Worm (Caenorhabditis elegans): ENCODE results near the gene col-183.

DNA sequence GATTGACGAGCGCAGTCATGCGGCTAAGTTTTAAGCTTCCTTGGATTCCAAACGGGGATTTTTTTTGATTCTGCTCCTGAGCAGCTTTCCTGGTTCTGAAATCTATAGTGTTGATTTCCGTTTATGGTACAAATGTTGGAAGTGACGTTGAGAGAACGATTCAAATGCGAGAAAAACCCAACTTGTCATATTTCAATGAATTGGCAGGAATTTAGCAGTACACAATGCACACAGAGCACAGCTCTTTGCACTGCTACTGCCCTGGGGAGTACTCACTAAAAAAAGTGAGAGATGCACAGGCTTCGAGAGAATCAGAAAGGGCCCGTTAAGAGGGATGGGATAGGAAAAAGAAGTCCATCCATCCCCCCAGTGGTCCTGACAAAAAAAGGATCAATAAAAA is 33.0 kb upstream of the col-183 start, which contains the start of gene sad-1:
- TF ChIP-seq elt-1 (tag; optimal IDR thresholded peaks at IDR 0.05) (no peak), sem-4 (tag; optimal IDR thresholded peaks at IDR 0.05) (no peak), ZK546.5 (tag; optimal IDR thresholded peaks at IDR 0.05) (no peak), C34F6.9 (tag; optimal IDR thresholded peaks at IDR 0.05) (peak; percentile 26), nhr-12 (tag; optimal IDR thresholded peaks at IDR 0.05) (no peak), ama-1 (optimal IDR thresholded peaks at IDR 0.05) (no peak)

Measured in whole organism, L2 larva.